Fruit fly (Drosophila melanogaster) whole organism, wandering third instar larva: ENCODE data around the gene h-cup.

ENCODE experiments used
- CrebA ChIP-seq: fragments of 200-800 bp; sonication (Bioruptor generic); optimal IDR thresholded peaks from 2 replicates; lab custom pipeline; 2016; ENCODE audit warnings: missing biosample characterization, mild to moderate bottlenecking, missing genetic modification characterization, borderline replicate concordance
- Dfd ChIP-seq: fragments of >200 bp; optimal IDR thresholded peaks from 2 replicates; lab custom pipeline; 2017; ENCODE audit warnings: missing biosample characterization, missing genetic modification characterization
- Myc ChIP-seq: fragments of >200 bp; optimal IDR thresholded peaks from 2 replicates; lab custom pipeline; 2017
- OdsH ChIP-seq: fragments of 200-800 bp; sonication (Bioruptor generic); optimal IDR thresholded peaks from 2 replicates; lab custom pipeline; 2016; ENCODE audit warnings: missing biosample characterization, mild to moderate bottlenecking, missing genetic modification characterization
- Vsx2 ChIP-seq: fragments of 200-300, 225-300 bp; sonication (Bioruptor generic); optimal IDR thresholded peaks from 2 replicates; lab custom pipeline; 2018; ENCODE audit warnings: missing biosample characterization, missing genetic modification characterization; ENCODE audit not compliant: partially characterized antibody
- fru ChIP-seq: fragments of 200-800 bp; sonication (Bioruptor generic); optimal IDR thresholded peaks from 3 replicates; lab custom pipeline; 2016; ENCODE audit warnings: missing biosample characterization, mild to moderate bottlenecking, missing genetic modification characterization
- h ChIP-seq: fragments of 200-800 bp; sonication (Bioruptor generic); optimal IDR thresholded peaks from 3 replicates; lab custom pipeline; 2016; ENCODE audit warnings: missing biosample characterization, mild to moderate bottlenecking, missing genetic modification characterization
- lola ChIP-seq: fragments of >200 bp; optimal IDR thresholded peaks from 2 replicates; lab custom pipeline; 2017; ENCODE audit warnings: missing biosample characterization, missing genetic modification characterization
- rgr ChIP-seq: fragments of 200-800 bp; sonication (Bioruptor generic); optimal IDR thresholded peaks from 3 replicates; lab custom pipeline; 2016; ENCODE audit warnings: missing biosample characterization, mild to moderate bottlenecking, missing genetic modification characterization
- sage ChIP-seq: fragments of 200-800 bp; sonication (Bioruptor generic); optimal IDR thresholded peaks from 2 replicates; lab custom pipeline; 2016; ENCODE audit warnings: missing biosample characterization, mild to moderate bottlenecking, missing genetic modification characterization
- sv ChIP-seq: fragments of 200-800 bp; sonication (Bioruptor generic); optimal IDR thresholded peaks from 3 replicates; lab custom pipeline; 2016; ENCODE audit warnings: missing biosample characterization, missing genetic modification characterization
- usp ChIP-seq: fragments of >200 bp; optimal IDR thresholded peaks from 2 replicates; lab custom pipeline; 2017; ENCODE audit warnings: missing biosample characterization, missing genetic modification characterization

- TF ChIP-seq h (GFP tag; lab: Kevin White, UChicago) (peak; percentile 70), OdsH (GFP tag; lab: Kevin White, UChicago) (peak; percentile 68), fru (peak; percentile 73), sv (peak; percentile 65), lola (no peak), CrebA (GFP tag; lab: Kevin White, UChicago) (no peak), usp (no peak), Myc (lab: Kevin White, UChicago) (no peak), Vsx2 (GFP tag; lab: Kevin White, UChicago) (no peak), rgr (GFP tag; lab: Kevin White, UChicago) (peak; percentile 63), sage (GFP tag; lab: Kevin White, UChicago) (no peak), Dfd (GFP tag; lab: Kevin White, UChicago) (no peak)
Observed at dm6 chr3R:15342926-15343685, 39.6 kb downstream of the h-cup start, which contains the start of gene Nagk.
